Fruit fly (Drosophila melanogaster): ENCODE results near the gene IntS12.

Gene IntS12

dm6 chr3R:26899982-26900381, 36.8 kb downstream of the IntS12 start (continued):
- TF ChIP-seq lola (GFP tag; optimal IDR thresholded peaks at IDR 0.05) (peak in 1 of 3 experiments; percentile 34), corto (GFP tag; optimal IDR thresholded peaks at IDR 0.05) (no peak), Fer2 (tag; optimal IDR thresholded peaks at IDR 0.05) (no peak), fru (optimal IDR thresholded peaks at IDR 0.05) (no peak), CG17829 (tag; optimal IDR thresholded peaks at IDR 0.05) (peak; percentile 30), CG5245 (GFP tag; optimal IDR thresholded peaks at IDR 0.05) (no peak), Rfx (GFP tag; IDR thresholded peaks at IDR 0.05) (0 out of 2 replicates have a peak, but pooled peaks have one; percentile 6), salm (tag; optimal IDR thresholded peaks at IDR 0.05) (no peak), ewg (GFP tag; optimal IDR thresholded peaks at IDR 0.05) (peak; percentile 14), nau (GFP tag; optimal IDR thresholded peaks at IDR 0.05) (no peak), D (optimal IDR thresholded peaks at IDR 0.05) (no peak), D (GFP tag; optimal IDR thresholded peaks at IDR 0.05) (peak; percentile 50), Neu2 (GFP tag; optimal IDR thresholded peaks at IDR 0.05; ENCODE audit: borderline replicate concordance) (no peak), CG1832 (GFP tag; optimal IDR thresholded peaks at IDR 0.05) (no peak), Taf1 (GFP tag; IDR thresholded peaks at IDR 0.05) (no peak), grn (GFP tag; optimal IDR thresholded peaks at IDR 0.05) (no peak), CG13296 (GFP tag; optimal IDR thresholded peaks at IDR 0.05) (no peak), CG2129 (GFP tag; IDR thresholded peaks at IDR 0.05; ENCODE audit: partially characterized antibody) (no peak), MTF-1 (GFP tag; optimal IDR thresholded peaks at IDR 0.05; ENCODE audit: borderline replicate concordance) (no peak), CG31441 (GFP tag; IDR thresholded peaks at IDR 0.05) (peak; percentile 44; the same call in 1 of the 2 replicates), pfk (GFP tag; optimal IDR thresholded peaks at IDR 0.05) (no peak), Fer3 (tag; optimal IDR thresholded peaks at IDR 0.05) (peak; percentile 6), Med (GFP tag) (peak; percentile 27), en (GFP tag; optimal IDR thresholded peaks at IDR 0.05) (no peak), CG3847 (GFP tag; IDR thresholded peaks at IDR 0.05) (no peak), z (GFP tag; IDR thresholded peaks at IDR 0.05) (no peak), tx (GFP tag; optimal IDR thresholded peaks at IDR 0.05) (no peak), sd (tag; optimal IDR thresholded peaks at IDR 0.05) (peak; percentile 40), ERR (GFP tag; optimal IDR thresholded peaks at IDR 0.05) (no peak), CG7745 (tag; optimal IDR thresholded peaks at IDR 0.05) (no peak), CG11696 (GFP tag; IDR thresholded peaks at IDR 0.05) (no peak), CG2116 (GFP tag; optimal IDR thresholded peaks at IDR 0.05) (no peak), CG2199 (GFP tag; IDR thresholded peaks at IDR 0.05) (no peak), CG3407 (GFP tag; optimal IDR thresholded peaks at IDR 0.05) (peak; percentile 34), CG7839 (tag; optimal IDR thresholded peaks at IDR 0.05) (peak; percentile 45), CG1603 (tag; optimal IDR thresholded peaks at IDR 0.05) (peak; percentile 9), CG30403 (GFP tag; optimal IDR thresholded peaks at IDR 0.05) (peak; percentile 32), trem (tag; optimal IDR thresholded peaks at IDR 0.05) (peak; percentile 11), NK7.1 (GFP tag; optimal IDR thresholded peaks at IDR 0.05) (no peak), CG3163 (GFP tag; optimal IDR thresholded peaks at IDR 0.05) (no peak), ems (GFP tag; optimal IDR thresholded peaks at IDR 0.05) (no peak), CG14050 (GFP tag; IDR thresholded peaks at IDR 0.05) (no peak), CG12391 (tag; optimal IDR thresholded peaks at IDR 0.05) (peak; percentile 44), chn (GFP tag; optimal IDR thresholded peaks at IDR 0.05) (peak; percentile 1), CkIIα-i1 (GFP tag; IDR thresholded peaks at IDR 0.05) (no peak), CG7786 (GFP tag; optimal IDR thresholded peaks at IDR 0.05) (no peak), CG13287 (GFP tag; IDR thresholded peaks at IDR 0.05; ENCODE audit: partially characterized antibody) (no peak), pb (GFP tag; optimal IDR thresholded peaks at IDR 0.05) (no peak), zfh1 (GFP tag; IDR thresholded peaks at IDR 0.05) (peak; percentile 65; the same call in 2 of the 3 replicates), row (GFP tag; IDR thresholded peaks at IDR 0.05) (peak; percentile 69), CG14014 (GFP tag; IDR thresholded peaks at IDR 0.05) (no peak), gsb-n (tag; optimal IDR thresholded peaks at IDR 0.05) (peak; percentile 8)

Data from whole organism, embryonic.